Fruit fly (Drosophila melanogaster) whole organism, pupa: ENCODE results near the gene CG7296.

Source experiments
- CG17806 ChIP-seq: fragments of 200-800 bp; sonication (Bioruptor generic); optimal IDR thresholded peaks from 2 replicates; lab custom pipeline; 2018; ENCODE audit warnings: missing biosample characterization, mild to moderate bottlenecking, missing genetic modification characterization, moderate library complexity
- CG32121 ChIP-seq: fragments of 200-800 bp; sonication (Bioruptor generic); IDR thresholded peaks from 2 replicates; pipeline ENCODE4 v1.3.6; 2022; ENCODE audit warnings: missing biosample characterization, missing genetic modification characterization
- Ets98B ChIP-seq: fragments of 200-800 bp; sonication (Bioruptor generic); IDR thresholded peaks from 2 replicates; pipeline ENCODE4 v1.3.6; 2022; ENCODE audit warnings: missing biosample characterization, missing genetic modification characterization
- gl ChIP-seq: fragments of 200-800 bp; sonication (Bioruptor generic); optimal IDR thresholded peaks from 2 replicates; lab custom pipeline; 2018; ENCODE audit warnings: missing biosample characterization, mild to moderate bottlenecking, missing genetic modification characterization

DNA sequence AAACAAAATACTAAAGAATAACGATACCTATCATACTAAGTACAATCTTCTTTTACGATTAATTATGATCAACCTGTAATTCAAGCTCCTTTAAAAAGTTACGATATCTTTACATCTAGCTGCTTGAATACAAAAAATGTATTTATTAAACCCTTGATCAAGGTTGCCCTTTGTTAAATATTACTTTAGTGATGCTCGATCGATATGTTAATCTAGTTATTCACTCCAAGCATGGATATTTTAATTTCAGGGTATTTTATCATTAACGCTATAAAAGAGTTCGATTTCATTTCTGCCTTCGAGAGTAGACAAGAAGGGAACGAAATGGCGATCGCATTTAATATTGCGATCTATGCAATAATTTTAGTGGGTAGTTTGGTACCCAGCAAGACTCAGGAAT, 43.2 kb downstream of the CG7296 start, which contains the start of gene CG18284:
- TF ChIP-seq gl (tag; lab: Kevin White, UChicago) (no peak), Ets98B (GFP tag; lab: Robert Waterston, UW) (no peak), CG32121 (no peak), CG17806 (tag; lab: Kevin White, UChicago) (no peak)
